Fruit fly (Drosophila melanogaster) whole organism, embryonic: ENCODE results near the gene CG5934.

Source experiments
- ATbp ChIP-seq: fragments of 200-800 bp; sonication (Bioruptor generic); optimal IDR thresholded peaks from 2 replicates; lab custom pipeline; 2017; ENCODE audit warnings: missing biosample characterization, mild to moderate bottlenecking, missing genetic modification characterization, missing genetic modification reagents
- Atf3 ChIP-seq: fragments of 200-800 bp; sonication (Bioruptor generic); optimal IDR thresholded peaks from 3 replicates; lab custom pipeline; 2016; ENCODE audit warnings: missing biosample characterization, missing genetic modification characterization
- CG10979 ChIP-seq: fragments of 200-800 bp; sonication (Bioruptor generic); optimal IDR thresholded peaks from 2 replicates; lab custom pipeline; 2018; ENCODE audit warnings: missing biosample characterization, mild to moderate bottlenecking, missing genetic modification characterization, moderate library complexity
- CG11560 ChIP-seq: fragments of 200-800 bp; sonication (Bioruptor generic); IDR thresholded peaks from 3 replicates; pipeline ENCODE4 v1.3.6; 2022; ENCODE audit warnings: missing biosample characterization, missing genetic modification characterization
- CG12236 ChIP-seq: fragments of 200-800 bp; sonication (Bioruptor generic); optimal IDR thresholded peaks from 2 replicates; lab custom pipeline; 2016; ENCODE audit warnings: missing biosample characterization, missing genetic modification characterization
- CG12299 ChIP-seq: fragments of 200-800 bp; sonication (Bioruptor generic); optimal IDR thresholded peaks from 2 replicates; lab custom pipeline; 2018; ENCODE audit warnings: missing biosample characterization, mild to moderate bottlenecking, missing genetic modification characterization
- CG1233 ChIP-seq: fragments of 200-800 bp; sonication (Bioruptor generic); optimal IDR thresholded peaks from 4 replicates; lab custom pipeline; 2018; ENCODE audit warnings: missing biosample characterization, mild to moderate bottlenecking, missing genetic modification characterization
- CG12744 ChIP-seq: fragments of 200-800 bp; sonication (Bioruptor generic); optimal IDR thresholded peaks from 2 replicates; lab custom pipeline; 2016; ENCODE audit warnings: missing biosample characterization, missing genetic modification characterization
- CG14050 ChIP-seq: fragments of 200-800 bp; sonication (Bioruptor generic); IDR thresholded peaks from 3 replicates; pipeline ENCODE4 v1.3.6; 2022; ENCODE audit warnings: missing biosample characterization, missing genetic modification characterization
- CG15514 ChIP-seq: fragments of 200-800 bp; sonication (Bioruptor generic); optimal IDR thresholded peaks from 3 replicates; lab custom pipeline; 2017; ENCODE audit warnings: missing biosample characterization, missing genetic modification characterization, mild to moderate bottlenecking, moderate library complexity, missing genetic modification reagents
- CG15696 ChIP-seq: fragments of 200-800 bp; sonication (Bioruptor generic); optimal IDR thresholded peaks from 2 replicates; lab custom pipeline; 2019; ENCODE audit warnings: missing biosample characterization, mild to moderate bottlenecking, missing genetic modification characterization, moderate library complexity
- CG16779 ChIP-seq: fragments of 200-800 bp; sonication (Bioruptor generic); IDR thresholded peaks from 2 replicates; pipeline ENCODE4 v1.3.6; 2022; ENCODE audit warnings: missing biosample characterization, missing genetic modification characterization
- CG17802 ChIP-seq: fragments of 200-800 bp; sonication (Bioruptor generic); optimal IDR thresholded peaks from 2 replicates; lab custom pipeline; 2018; ENCODE audit warnings: missing biosample characterization, mild to moderate bottlenecking, missing genetic modification characterization, moderate library complexity
- CG2129 ChIP-seq: fragments of 200-800 bp; sonication (Bioruptor generic); IDR thresholded peaks from 2 replicates; pipeline ENCODE4 v1.3.6; 2022; ENCODE audit warnings: missing biosample characterization, missing genetic modification characterization; ENCODE audit not compliant: partially characterized antibody
- CG31441 ChIP-seq: fragments of 200-800 bp; sonication (Bioruptor generic); IDR thresholded peaks from 2 replicates; pipeline ENCODE4 v1.3.6; 2022; ENCODE audit warnings: missing biosample characterization, missing genetic modification characterization
- CG3847 ChIP-seq: fragments of 200-800 bp; sonication (Bioruptor generic); IDR thresholded peaks from 2 replicates; pipeline ENCODE4 v1.3.6; 2022; ENCODE audit warnings: missing biosample characterization, missing genetic modification characterization
- CG4282 ChIP-seq: fragments of 200-800 bp; sonication (Bioruptor generic); optimal IDR thresholded peaks from 2 replicates; lab custom pipeline; 2016; ENCODE audit warnings: missing biosample characterization, missing genetic modification characterization
- CG7357 ChIP-seq: fragments of 200-800 bp; sonication (Bioruptor generic); IDR thresholded peaks from 3 replicates; pipeline ENCODE4 v1.3.6; 2022; ENCODE audit warnings: missing biosample characterization, missing genetic modification characterization
- CG7928 ChIP-seq: fragments of 200-800 bp; sonication (Bioruptor generic); optimal IDR thresholded peaks from 2 replicates; lab custom pipeline; 2017; ENCODE audit warnings: missing biosample characterization, mild to moderate bottlenecking, missing genetic modification characterization
- CG8388 ChIP-seq: fragments of 200-800 bp; sonication (Bioruptor generic); optimal IDR thresholded peaks from 2 replicates; lab custom pipeline; 2019; ENCODE audit warnings: missing biosample characterization, mild to moderate bottlenecking, missing genetic modification characterization, moderate library complexity
- CrebB ChIP-seq: fragments of 200-800 bp; sonication (Bioruptor generic); optimal IDR thresholded peaks from 3 replicates; lab custom pipeline; 2018; ENCODE audit warnings: missing biosample characterization, mild to moderate bottlenecking, missing genetic modification characterization
- Dad ChIP-seq: fragments of 200-800 bp; sonication (Bioruptor generic); optimal IDR thresholded peaks from 3 replicates; lab custom pipeline; 2016; ENCODE audit warnings: missing biosample characterization, missing genetic modification characterization
- H15 ChIP-seq: fragments of 200-800 bp; sonication (Bioruptor generic); IDR thresholded peaks from 3 replicates; pipeline ENCODE4 v1.3.6; 2022; ENCODE audit warnings: missing biosample characterization, missing genetic modification characterization
- HHEX ChIP-seq: fragments of 200-800 bp; sonication (Bioruptor generic); optimal IDR thresholded peaks from 3 replicates; lab custom pipeline; 2017; ENCODE audit warnings: missing biosample characterization, mild to moderate bottlenecking, missing genetic modification characterization, missing genetic modification reagents
- Hsf ChIP-seq: fragments of 200-800 bp; sonication (Bioruptor generic); optimal IDR thresholded peaks from 3 replicates; lab custom pipeline; 2016; ENCODE audit warnings: missing biosample characterization, missing genetic modification characterization
- MESR4 ChIP-seq: fragments of 200-800 bp; sonication (Bioruptor generic); optimal IDR thresholded peaks from 2 replicates; lab custom pipeline; 2018; ENCODE audit warnings: missing biosample characterization, mild to moderate bottlenecking, missing genetic modification characterization, moderate library complexity
- Meics ChIP-seq: fragments of 200-800 bp; sonication (Bioruptor generic); optimal IDR thresholded peaks from 2 replicates; lab custom pipeline; 2017; ENCODE audit warnings: missing biosample characterization, mild to moderate bottlenecking, missing genetic modification characterization
- NC2β ChIP-seq: fragments of 200-800 bp; sonication (Bioruptor generic); optimal IDR thresholded peaks from 2 replicates; lab custom pipeline; 2016; ENCODE audit warnings: missing biosample characterization, missing genetic modification characterization
- Nf-YB ChIP-seq: fragments of 200-800 bp; sonication (Bioruptor generic); optimal IDR thresholded peaks from 3 replicates; lab custom pipeline; 2019; ENCODE audit warnings: missing biosample characterization, mild to moderate bottlenecking, missing genetic modification characterization, moderate library complexity
- Rx ChIP-seq: fragments of 200-800 bp; sonication (Bioruptor generic); IDR thresholded peaks from 2 replicates; pipeline ENCODE4 v1.3.6; 2022; ENCODE audit warnings: missing biosample characterization, missing genetic modification characterization
- Trl ChIP-seq, 3 experiments: fragments of >200 bp in 2 of 3; fragments of 200-800 bp in 1 of 3; sonication (Bioruptor generic) in 1 of 3; optimal IDR thresholded peaks; 2 replicates in 1 of 3; 3 replicates in 2 of 3; lab custom pipeline; 2016 to 2017; ENCODE audit warnings: missing biosample characterization in 1 of 3, missing genetic modification characterization in 1 of 3
- Usf ChIP-seq: fragments of 200-800 bp; sonication (Bioruptor generic); optimal IDR thresholded peaks from 2 replicates; lab custom pipeline; 2017; ENCODE audit warnings: missing genotype, missing biosample characterization, missing genetic modification characterization
- az2 ChIP-seq: fragments of 200-800 bp; sonication (Bioruptor generic); optimal IDR thresholded peaks from 3 replicates; lab custom pipeline; 2016; ENCODE audit warnings: missing biosample characterization, missing genetic modification characterization
- bbx ChIP-seq: fragments of 200-800 bp; sonication (Bioruptor generic); IDR thresholded peaks from 2 replicates; pipeline ENCODE4 v1.3.6; 2022; ENCODE audit warnings: missing biosample characterization, missing genetic modification characterization; ENCODE audit not compliant: partially characterized antibody
- btn ChIP-seq: fragments of 200-800 bp; sonication (Bioruptor generic); optimal IDR thresholded peaks from 2 replicates; lab custom pipeline; 2016; ENCODE audit warnings: missing biosample characterization, missing genetic modification characterization
- caup ChIP-seq: fragments of 200-800 bp; sonication (Bioruptor generic); optimal IDR thresholded peaks from 3 replicates; lab custom pipeline; 2017; ENCODE audit warnings: missing biosample characterization, mild to moderate bottlenecking, missing genetic modification characterization, moderate library complexity; ENCODE audit not compliant: severe bottlenecking
- crp ChIP-seq, 2 experiments: fragments of 200-800 bp; sonication (Bioruptor generic); optimal IDR thresholded peaks; 2 replicates in 1 of 2; 3 replicates in 1 of 2; lab custom pipeline; 2017; ENCODE audit warnings: missing biosample characterization in 2 of 2, missing genetic modification characterization in 2 of 2, mild to moderate bottlenecking in 1 of 2, moderate library complexity in 1 of 2
- dan ChIP-seq: fragments of 200-800 bp; sonication (Bioruptor generic); IDR thresholded peaks from 2 replicates; pipeline ENCODE4 v1.3.6; 2022; ENCODE audit warnings: missing biosample characterization, missing genetic modification characterization
- dm ChIP-seq: fragments of 200-800 bp; sonication (Bioruptor generic); optimal IDR thresholded peaks from 3 replicates; lab custom pipeline; 2016; ENCODE audit warnings: missing biosample characterization, missing genetic modification characterization
- esg ChIP-seq: fragments of 200-800 bp; sonication (Bioruptor generic); conservative IDR thresholded peaks from 2 replicates; pipeline ENCODE4 v1.3.6; 2022; ENCODE audit warnings: missing biosample characterization, missing genetic modification characterization
- ftz-f1 ChIP-seq: fragments of 200-800 bp; sonication (Bioruptor generic); optimal IDR thresholded peaks from 2 replicates; lab custom pipeline; 2016; ENCODE audit warnings: missing biosample characterization, missing genetic modification characterization
- mld ChIP-seq: fragments of 200-800 bp; sonication (Bioruptor generic); IDR thresholded peaks from 3 replicates; pipeline ENCODE4 v1.3.6; 2022; ENCODE audit warnings: missing biosample characterization, missing genetic modification characterization; ENCODE audit not compliant: partially characterized antibody
- oc ChIP-seq: fragments of 200-800 bp; sonication (Bioruptor generic); optimal IDR thresholded peaks from 2 replicates; lab custom pipeline; 2018; ENCODE audit warnings: missing biosample characterization, mild to moderate bottlenecking, missing genetic modification characterization, moderate library complexity
- otp ChIP-seq: fragments of 200-800 bp; sonication (Bioruptor generic); IDR thresholded peaks from 3 replicates; pipeline ENCODE4, ENCODE4 v1.3.6; 2022; ENCODE audit warnings: missing biosample characterization, missing genetic modification characterization
- slbo ChIP-seq: fragments of 200-800 bp; sonication (Bioruptor generic); IDR thresholded peaks from 2 replicates; pipeline ENCODE4 v1.3.6; 2022; ENCODE audit warnings: missing biosample characterization, missing genetic modification characterization
- tap ChIP-seq: fragments of 200-800 bp; optimal IDR thresholded peaks from 3 replicates; lab custom pipeline; 2019; ENCODE audit warnings: missing biosample characterization, mild to moderate bottlenecking, missing genetic modification characterization, moderate library complexity
- toy ChIP-seq: fragments of 200-800 bp; sonication (Bioruptor generic); IDR thresholded peaks from 2 replicates; pipeline ENCODE4 v1.3.6; 2022; ENCODE audit warnings: missing biosample characterization, missing genetic modification characterization
- trh ChIP-seq: fragments of 200-800 bp; sonication (Bioruptor generic); optimal IDR thresholded peaks from 2 replicates; lab custom pipeline; 2016; ENCODE audit warnings: missing biosample characterization, missing genetic modification characterization

The CG5934 gene

DNA sequence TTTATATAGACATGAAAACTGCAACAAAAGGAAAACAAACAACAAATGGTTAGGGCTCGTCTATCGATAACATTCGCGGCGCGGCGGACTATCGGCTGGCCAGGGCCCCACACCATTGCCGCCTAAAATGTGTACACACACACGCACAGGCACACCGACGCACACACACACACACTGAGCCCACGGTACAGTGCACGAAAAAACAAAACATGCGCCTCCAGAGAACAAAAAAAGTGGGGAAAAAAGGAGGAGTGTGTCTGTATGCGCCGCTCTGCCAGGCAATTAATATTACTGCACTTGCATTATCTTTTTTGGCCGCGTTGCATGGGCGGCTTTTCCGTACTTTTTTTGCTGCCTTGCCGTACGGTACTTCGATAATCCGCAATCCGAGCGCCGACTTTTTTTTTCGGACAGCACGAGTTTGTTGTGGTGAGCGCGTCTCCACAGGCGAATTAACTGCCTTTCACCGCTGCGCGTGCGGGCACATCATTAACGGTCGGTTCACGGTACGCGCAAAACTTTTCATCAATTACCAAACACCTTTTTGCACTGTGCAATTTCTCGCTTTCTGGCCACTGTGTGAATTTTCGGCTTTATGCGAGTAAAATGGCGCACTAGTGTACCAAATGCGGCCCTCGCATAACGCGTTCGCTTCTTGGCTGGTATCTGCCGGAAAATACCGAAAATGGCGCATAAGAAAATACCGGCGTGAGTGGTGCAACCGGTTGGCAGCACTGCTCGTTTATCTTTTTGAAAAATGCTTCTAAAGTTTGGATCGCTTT is 9.9 kb upstream of the CG5934 start, which contains the start of gene woc:
Gene woc (minus strand): TSS at position 622 of the 782 bp plus-strand sequence.
- TF ChIP-seq CG17802 (no peak), CG31441 (GFP tag; lab: Robert Waterston, UW) (no peak), trh (peak; percentile 17), dm (GFP tag; lab: Kevin White, UChicago) (peak; percentile 70), slbo (peak; percentile 78), HHEX (GFP tag; lab: Kevin White, UChicago) (no peak), NC2β (GFP tag; lab: Kevin White, UChicago) (peak; percentile 56), CrebB (tag; lab: Kevin White, UChicago) (no peak), CG1233 (GFP tag; lab: Kevin White, UChicago) (peak; percentile 16), Hsf (GFP tag; lab: Kevin White, UChicago) (peak; percentile 54), CG7928 (peak; percentile 93), caup (peak; percentile 8), CG8388 (peak; percentile 99), Rx (GFP tag; lab: Robert Waterston, UW) (peak; percentile 14; the same call in 1 of the 2 replicates), CG12236 (GFP tag; lab: Kevin White, UChicago) (peak; percentile 1), ATbp (no peak), Atf3 (no peak), CG3847 (GFP tag; lab: Robert Waterston, UW) (peak; percentile 41; the same call in 1 of the 2 replicates), oc (no peak), CG15696 (no peak), btn (no peak), MESR4 (GFP tag; lab: Kevin White, UChicago) (peak; percentile 55), otp (no peak; the same call in 2 of the 3 replicates), CG16779 (GFP tag; lab: Robert Waterston, UW) (no peak), crp (GFP tag; optimal IDR thresholded peaks at IDR 0.05; lab: Kevin White, UChicago) (no peak), az2 (GFP tag; lab: Kevin White, UChicago) (peak; percentile 27), CG15514 (GFP tag; lab: Kevin White, UChicago) (no peak), dan (GFP tag; lab: Robert Waterston, UW) (no peak), Usf (GFP tag; lab: Kevin White, UChicago) (no peak), mld (GFP tag; lab: Robert Waterston, UW) (peak; percentile 77), CG12744 (GFP tag; lab: Kevin White, UChicago) (no peak), CG10979 (tag; lab: Kevin White, UChicago) (peak; percentile 30), CG11560 (no peak), Dad (GFP tag; lab: Kevin White, UChicago) (no peak), CG2129 (peak; percentile 37; the same call in 1 of the 2 replicates), CG7357 (peak; percentile 54; the same call in 1 of the 3 replicates), toy (GFP tag; lab: Robert Waterston, UW) (no peak), H15 (GFP tag; lab: Robert Waterston, UW) (no peak), Nf-YB (GFP tag; lab: Kevin White, UChicago) (no peak), Trl (optimal IDR thresholded peaks at IDR 0.05; lab: Kevin White, UChicago) (no peak), Trl (GFP tag; optimal IDR thresholded peaks at IDR 0.05; lab: Kevin White, UChicago) (peak; percentile 23), esg (GFP tag; lab: Robert Waterston, UW) (peak; percentile 34; the same call in 1 of the 2 replicates), Meics (peak; percentile 66), CG14050 (GFP tag; lab: Robert Waterston, UW) (peak; percentile 27; the same call in 1 of the 3 replicates), tap (tag; lab: Kevin White, UChicago) (no peak), CG4282 (peak; percentile 71), bbx (GFP tag; lab: Robert Waterston, UW) (peak; percentile 89), ftz-f1 (GFP tag; lab: Kevin White, UChicago) (no peak), CG12299 (tag; lab: Kevin White, UChicago) (no peak)
